Worm (Caenorhabditis elegans): ENCODE results near the gene srh-55.

ce11 chrV:15150661-15151060, 2.7 kb upstream of the srh-55 start, which contains the start of gene T09F5.2:
- no peak for TF ChIP-seq fkh-6 (tag; optimal IDR thresholded peaks at IDR 0.05)
- no peak for TF ChIP-seq pros-1 (tag; optimal IDR thresholded peaks at IDR 0.05)
- no peak for TF ChIP-seq fkh-10 (GFP tag; optimal IDR thresholded peaks at IDR 0.05)
